Fruit fly (Drosophila melanogaster) whole organism: Measurements from ENCODE around the gene CCDC53.

ENCODE experiments used
- psq ChIP-seq: fragments of >200 bp; optimal IDR thresholded peaks from 2 replicates; lab custom pipeline; 2017
- usp ChIP-seq: fragments of >200 bp; optimal IDR thresholded peaks from 2 replicates; lab custom pipeline; 2017; ENCODE audit warnings: missing biosample characterization, missing genetic modification characterization, mixed read lengths

- TF ChIP-seq psq (lab: Kevin White, UChicago) (no peak), usp (GFP tag; lab: Kevin White, UChicago) (no peak)
These were observed 42.8 kb upstream of the CCDC53 start, which contains the start of gene CG7227 for dm6 chr2L:7998080-7998457.
